Fruit fly (Drosophila melanogaster): Measurements from ENCODE around the gene Hsp23.
A peak's percentile ranks its signal among the peaks of the same experiment; 100 is the strongest.

The Hsp23 gene

DNA sequence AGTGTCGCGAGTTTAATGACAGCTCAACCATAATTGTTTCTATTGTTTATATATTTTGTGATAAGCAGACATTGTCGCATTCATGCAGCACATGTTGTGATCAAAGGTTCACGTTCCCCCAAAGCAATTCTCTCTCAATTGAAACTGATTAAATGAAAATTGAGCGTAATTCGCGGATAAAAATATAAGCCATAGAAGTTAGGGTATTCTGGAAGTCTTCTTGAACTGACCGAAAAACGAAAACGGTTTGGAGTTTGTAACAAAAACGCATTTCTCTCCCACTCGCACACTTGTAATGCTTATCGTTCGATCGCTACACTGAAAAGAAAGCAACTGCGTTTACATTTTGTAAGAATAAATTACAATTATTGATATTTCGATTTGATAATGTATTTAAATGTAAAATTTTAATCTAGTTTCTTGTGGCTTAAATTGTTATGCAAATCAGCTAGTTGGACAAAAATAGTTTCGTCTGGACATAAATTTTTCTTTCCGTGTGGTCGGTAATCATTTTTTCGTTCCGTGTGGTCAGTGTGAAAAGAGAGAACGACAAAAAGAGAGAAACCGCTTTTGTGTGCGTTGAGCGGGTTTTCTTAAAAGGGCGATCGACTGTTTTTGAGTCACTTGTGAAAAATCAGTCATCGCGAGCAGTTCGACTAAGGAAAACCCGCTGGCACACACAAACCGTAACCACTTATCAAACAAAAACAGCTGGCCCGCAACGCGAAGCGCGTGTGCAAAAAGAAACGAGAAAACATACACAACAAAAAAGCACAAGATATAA lies 41.1 kb downstream of the Hsp23 start, which contains the start of gene aay (continued):
- TF ChIP-seq Elba2 (GFP tag; optimal IDR thresholded peaks at IDR 0.05) (peak; percentile 93), CG10959 (GFP tag; IDR thresholded peaks at IDR 0.05) (peak; percentile 98), CG6689 (GFP tag; IDR thresholded peaks at IDR 0.05) (peak; percentile 98), lola (GFP tag; optimal IDR thresholded peaks at IDR 0.05) (peak in 1 of 3 experiments; percentile 99), CG7928 (GFP tag; optimal IDR thresholded peaks at IDR 0.05) (peak; percentile 82), CG32767 (GFP tag; IDR thresholded peaks at IDR 0.05) (peak; percentile 96), CG9437 (GFP tag; optimal IDR thresholded peaks at IDR 0.05) (peak; percentile 93), Poxn (GFP tag; IDR thresholded peaks at IDR 0.05) (peak; percentile 90), Rx (GFP tag; IDR thresholded peaks at IDR 0.05) (peak; percentile 98), CG16815 (GFP tag; optimal IDR thresholded peaks at IDR 0.05) (peak; percentile 98), CG6813 (GFP tag; optimal IDR thresholded peaks at IDR 0.05) (peak; percentile 99), CG15011 (GFP tag; optimal IDR thresholded peaks at IDR 0.05) (peak; percentile 98), fu2 (GFP tag; optimal IDR thresholded peaks at IDR 0.05) (peak; percentile 96), gt (GFP tag; IDR thresholded peaks at IDR 0.05) (peak; percentile 96), mam (GFP tag; optimal IDR thresholded peaks at IDR 0.05) (peak; percentile 97), psq (GFP tag; optimal IDR thresholded peaks at IDR 0.05) (peak; percentile 96), CG10462 (GFP tag; optimal IDR thresholded peaks at IDR 0.05) (peak; percentile 97), gcm (GFP tag; optimal IDR thresholded peaks at IDR 0.05) (peak; percentile 100), z (GFP tag; IDR thresholded peaks at IDR 0.05) (peak; percentile 88), CG5180 (GFP tag; optimal IDR thresholded peaks at IDR 0.05) (peak; percentile 93), CG2889 (GFP tag; IDR thresholded peaks at IDR 0.05) (peak; percentile 97), so (GFP tag; IDR thresholded peaks at IDR 0.05) (peak; percentile 98), CG32532 (GFP tag; IDR thresholded peaks at IDR 0.05) (peak; percentile 98), kah (GFP tag; optimal IDR thresholded peaks at IDR 0.05) (peak; percentile 97), CG8359 (GFP tag; optimal IDR thresholded peaks at IDR 0.05; ENCODE audit: borderline replicate concordance) (peak; percentile 95), CG13424 (tag; optimal IDR thresholded peaks at IDR 0.05) (peak; percentile 99), dimm (GFP tag; IDR thresholded peaks at IDR 0.05) (peak; percentile 93), CG14014 (GFP tag; IDR thresholded peaks at IDR 0.05) (peak; percentile 97), CG12155 (GFP tag; optimal IDR thresholded peaks at IDR 0.05) (peak; percentile 97), chm (GFP tag; IDR thresholded peaks at IDR 0.05) (peak; percentile 99), Fer3 (tag; optimal IDR thresholded peaks at IDR 0.05) (peak; percentile 99), CG8089 (GFP tag; optimal IDR thresholded peaks at IDR 0.05) (peak; percentile 97), jumu (GFP tag; optimal IDR thresholded peaks at IDR 0.05) (peak; percentile 96), C15 (GFP tag; IDR thresholded peaks at IDR 0.05) (peak; percentile 95), CG31365 (tag; optimal IDR thresholded peaks at IDR 0.05) (peak; percentile 90), sima (GFP tag; optimal IDR thresholded peaks at IDR 0.05) (peak; percentile 95), Usf (GFP tag; optimal IDR thresholded peaks at IDR 0.05) (peak; percentile 94), ranshi (GFP tag; IDR thresholded peaks at IDR 0.05) (peak; percentile 98), CG2712 (tag; optimal IDR thresholded peaks at IDR 0.05) (peak; percentile 100), CG10431 (GFP tag; optimal IDR thresholded peaks at IDR 0.05) (peak; percentile 92), schlank (tag; optimal IDR thresholded peaks at IDR 0.05) (peak; percentile 93), CG11093 (GFP tag; IDR thresholded peaks at IDR 0.05) (peak; percentile 97), dysf (GFP tag; IDR thresholded peaks at IDR 0.05) (peak; percentile 99), Vsx1 (GFP tag; optimal IDR thresholded peaks at IDR 0.05) (peak; percentile 97), MESR4 (GFP tag; optimal IDR thresholded peaks at IDR 0.05) (peak; percentile 87), sim (GFP tag; IDR thresholded peaks at IDR 0.05) (peak; percentile 96), CG30403 (GFP tag; optimal IDR thresholded peaks at IDR 0.05) (peak; percentile 99), B-H1 (GFP tag; IDR thresholded peaks at IDR 0.05) (peak; percentile 97), trem (tag; optimal IDR thresholded peaks at IDR 0.05) (peak; percentile 97), hth (optimal IDR thresholded peaks at IDR 0.05) (no peak)

All from whole organism, embryonic.